Worm (Caenorhabditis elegans) whole organism, late embryonic: ENCODE data around the gene C30F2.2.

Experiments used
- C08G9.2 ChIP-seq: sonication (generic microtip); optimal IDR thresholded peaks from 2 replicates; lab custom pipeline; 2016; ENCODE audit warnings: mild to moderate bottlenecking, missing genetic modification characterization, moderate library complexity, missing compliant biosample characterization
- K02D7.2 ChIP-seq: sonication (generic microtip); optimal IDR thresholded peaks from 2 replicates; lab custom pipeline; 2017; ENCODE audit warnings: mild to moderate bottlenecking, missing genetic modification characterization, missing compliant biosample characterization
- K09A11.1 ChIP-seq: sonication (generic microtip); optimal IDR thresholded peaks from 2 replicates; lab custom pipeline; 2017; ENCODE audit warnings: antibody characterized with exemption, mild to moderate bottlenecking, missing genetic modification characterization, missing compliant biosample characterization; ENCODE audit not compliant: insufficient read depth
- T23F11.4 ChIP-seq: fragments of 200-800 bp; sonication (Bioruptor generic); optimal IDR thresholded peaks from 2 replicates; lab custom pipeline; 2018; ENCODE audit warnings: mild to moderate bottlenecking, missing genetic modification characterization, missing compliant biosample characterization
- ahr-1 ChIP-seq: sonication (generic microtip); optimal IDR thresholded peaks from 2 replicates; lab custom pipeline; 2016; ENCODE audit warnings: missing genetic modification characterization, missing compliant biosample characterization
- ama-1 ChIP-seq: fragments of 150-350 bp; optimal IDR thresholded peaks from 2 replicates; lab custom pipeline; 2014
- ceh-14 ChIP-seq: sonication (generic microtip); optimal IDR thresholded peaks from 2 replicates; lab custom pipeline; 2016; ENCODE audit warnings: missing genotype, missing genetic modification characterization, missing compliant biosample characterization
- ceh-2 ChIP-seq: sonication (generic microtip); optimal IDR thresholded peaks from 2 replicates; lab custom pipeline; 2016; ENCODE audit warnings: missing genotype, missing genetic modification characterization, missing compliant biosample characterization
- ceh-24 ChIP-seq: sonication (generic microtip); optimal IDR thresholded peaks from 2 replicates; lab custom pipeline; 2016; ENCODE audit warnings: mild to moderate bottlenecking, missing genetic modification characterization, missing compliant biosample characterization
- ceh-30 ChIP-seq: fragments of 150-350 bp; optimal IDR thresholded peaks from 2 replicates; lab custom pipeline; 2014; ENCODE audit warnings: missing biosample characterization, missing genetic modification characterization
- ceh-34 ChIP-seq: sonication (generic microtip); optimal IDR thresholded peaks from 2 replicates; lab custom pipeline; 2016; ENCODE audit warnings: mild to moderate bottlenecking, missing genetic modification characterization, missing compliant biosample characterization
- ceh-45 ChIP-seq: fragments of 200-800 bp; sonication (Bioruptor generic); IDR thresholded peaks from 2 replicates; pipeline ENCODE4 v1.3.6; 2022; ENCODE audit warnings: missing genetic modification reagents, missing genetic modification characterization, missing compliant biosample characterization
- ceh-48 ChIP-seq: sonication (generic microtip); optimal IDR thresholded peaks from 2 replicates; lab custom pipeline; 2016; ENCODE audit warnings: missing genetic modification characterization, inconsistent platforms, missing compliant biosample characterization
- ceh-6 ChIP-seq: fragments of 200-800 bp; sonication (Bioruptor generic); optimal IDR thresholded peaks from 2 replicates; lab custom pipeline; 2018; ENCODE audit warnings: mild to moderate bottlenecking, missing genetic modification characterization, missing compliant biosample characterization
- ceh-9 ChIP-seq: sonication (generic microtip); optimal IDR thresholded peaks from 2 replicates; lab custom pipeline; 2016; ENCODE audit warnings: mild to moderate bottlenecking, missing genetic modification characterization, inconsistent platforms, missing compliant biosample characterization
- che-1 ChIP-seq: sonication (generic microtip); optimal IDR thresholded peaks from 2 replicates; lab custom pipeline; 2016; ENCODE audit warnings: mild to moderate bottlenecking, missing genetic modification characterization, missing compliant biosample characterization
- dmd-4 ChIP-seq: sonication (generic microtip); optimal IDR thresholded peaks from 2 replicates; lab custom pipeline; 2016; ENCODE audit warnings: borderline replicate concordance, missing genetic modification characterization, missing compliant biosample characterization
- dve-1 ChIP-seq: sonication (generic microtip); optimal IDR thresholded peaks from 2 replicates; lab custom pipeline; 2017; ENCODE audit warnings: antibody characterized with exemption, mild to moderate bottlenecking, missing genetic modification characterization, missing compliant biosample characterization
- elt-2 ChIP-seq: sonication (generic microtip); optimal IDR thresholded peaks from 2 replicates; lab custom pipeline; 2016; ENCODE audit warnings: missing genetic modification reagents, missing genetic modification characterization, missing compliant biosample characterization
- elt-4 ChIP-seq: sonication (generic microtip); optimal IDR thresholded peaks from 2 replicates; lab custom pipeline; 2016; ENCODE audit warnings: missing genetic modification characterization, missing compliant biosample characterization
- ets-4 ChIP-seq: sonication (generic microtip); optimal IDR thresholded peaks from 2 replicates; lab custom pipeline; 2016; ENCODE audit warnings: missing genetic modification characterization, missing compliant biosample characterization
- eyg-1 ChIP-seq: sonication (generic microtip); optimal IDR thresholded peaks from 2 replicates; lab custom pipeline; 2016; ENCODE audit warnings: missing genotype, missing genetic modification characterization, missing compliant biosample characterization
- fkh-10 ChIP-seq: fragments of 150-350 bp; optimal IDR thresholded peaks from 2 replicates; lab custom pipeline; 2014; ENCODE audit warnings: missing biosample characterization, missing genetic modification reagents, missing genetic modification characterization
- fkh-6 ChIP-seq: sonication (generic microtip); optimal IDR thresholded peaks from 2 replicates; lab custom pipeline; 2016; ENCODE audit warnings: missing genetic modification characterization, missing compliant biosample characterization
- gmeb-2 ChIP-seq: sonication (generic microtip); optimal IDR thresholded peaks from 2 replicates; lab custom pipeline; 2016; ENCODE audit warnings: missing genetic modification characterization, inconsistent platforms, missing compliant biosample characterization
- hlh-13 ChIP-seq: fragments of 200-800 bp; sonication (Bioruptor generic); optimal IDR thresholded peaks from 2 replicates; lab custom pipeline; 2018; ENCODE audit warnings: mild to moderate bottlenecking, missing genetic modification characterization, missing compliant biosample characterization
- hlh-15 ChIP-seq: sonication (generic microtip); optimal IDR thresholded peaks from 2 replicates; lab custom pipeline; 2016; ENCODE audit warnings: missing genetic modification characterization, missing compliant biosample characterization
- hlh-30 ChIP-seq: sonication (generic microtip); optimal IDR thresholded peaks from 2 replicates; lab custom pipeline; 2017; ENCODE audit warnings: antibody characterized with exemption, missing genetic modification characterization, missing compliant biosample characterization; ENCODE audit not compliant: insufficient read depth
- hlh-6 ChIP-seq: sonication (generic microtip); optimal IDR thresholded peaks from 2 replicates; lab custom pipeline; 2016; ENCODE audit warnings: missing genotype, missing genetic modification characterization, missing compliant biosample characterization
- hlh-8 ChIP-seq: sonication (generic microtip); optimal IDR thresholded peaks from 2 replicates; lab custom pipeline; 2016; ENCODE audit warnings: missing genotype, missing genetic modification characterization, missing compliant biosample characterization
- lim-6 ChIP-seq: sonication (generic microtip); optimal IDR thresholded peaks from 2 replicates; lab custom pipeline; 2016; ENCODE audit warnings: missing genetic modification characterization, missing compliant biosample characterization
- lin-11 ChIP-seq: fragments of 200-800 bp; sonication (Bioruptor generic); optimal IDR thresholded peaks from 2 replicates; lab custom pipeline; 2018; ENCODE audit warnings: mild to moderate bottlenecking, missing genetic modification characterization, missing compliant biosample characterization
- madf-2 ChIP-seq: sonication (generic microtip); optimal IDR thresholded peaks from 2 replicates; lab custom pipeline; 2017; ENCODE audit warnings: missing genetic modification characterization, missing compliant biosample characterization
- mec-3 ChIP-seq: sonication (generic microtip); optimal IDR thresholded peaks from 2 replicates; lab custom pipeline; 2016; ENCODE audit warnings: borderline replicate concordance, missing genetic modification characterization, missing compliant biosample characterization
- nhr-11 ChIP-seq: fragments of 150-350 bp; optimal IDR thresholded peaks from 2 replicates; lab custom pipeline; 2014; ENCODE audit warnings: missing biosample characterization, missing genetic modification characterization
- odd-2 ChIP-seq: sonication (generic microtip); optimal IDR thresholded peaks from 2 replicates; lab custom pipeline; 2017; ENCODE audit warnings: antibody characterized with exemption, mild to moderate bottlenecking, missing genetic modification characterization, missing compliant biosample characterization
- pat-9 ChIP-seq: fragments of 200-800 bp; sonication (Bioruptor generic); optimal IDR thresholded peaks from 2 replicates; lab custom pipeline; 2018; ENCODE audit warnings: mild to moderate bottlenecking, missing genetic modification characterization, moderate library complexity, missing compliant biosample characterization
- pax-1 ChIP-seq: fragments of 150-350 bp; optimal IDR thresholded peaks from 2 replicates; lab custom pipeline; 2014; ENCODE audit warnings: missing biosample characterization, missing genetic modification characterization
- pha-2 ChIP-seq: sonication (generic microtip); optimal IDR thresholded peaks from 2 replicates; lab custom pipeline; 2017; ENCODE audit warnings: mild to moderate bottlenecking, missing genetic modification characterization, missing compliant biosample characterization
- pha-4 ChIP-seq: fragments of 150-350 bp; optimal IDR thresholded peaks from 2 replicates; lab custom pipeline; 2018; ENCODE audit warnings: missing biosample characterization, missing genetic modification reagents, missing genetic modification characterization
- pros-1 ChIP-seq: fragments of 150-350 bp; optimal IDR thresholded peaks from 2 replicates; lab custom pipeline; 2014; ENCODE audit warnings: missing biosample characterization, missing genetic modification reagents, missing genetic modification characterization
- ref-2 ChIP-seq: sonication (generic microtip); optimal IDR thresholded peaks from 2 replicates; lab custom pipeline; 2016; ENCODE audit warnings: missing genetic modification characterization, missing compliant biosample characterization
- rnt-1 ChIP-seq: sonication (generic microtip); optimal IDR thresholded peaks from 2 replicates; lab custom pipeline; 2016; ENCODE audit warnings: missing genetic modification characterization, missing compliant biosample characterization
- sox-2 ChIP-seq: fragments of 200-800 bp; sonication (Bioruptor generic); IDR thresholded peaks from 2 replicates; pipeline ENCODE4 v1.3.6; 2022; ENCODE audit warnings: missing genetic modification reagents, missing genetic modification characterization, missing compliant biosample characterization
- sox-4 ChIP-seq: sonication (generic microtip); optimal IDR thresholded peaks from 2 replicates; lab custom pipeline; 2017; ENCODE audit warnings: mild to moderate bottlenecking, missing genetic modification characterization, inconsistent platforms, missing compliant biosample characterization
- syd-9 ChIP-seq: sonication (generic microtip); optimal IDR thresholded peaks from 2 replicates; lab custom pipeline; 2016; ENCODE audit warnings: mild to moderate bottlenecking, missing genetic modification characterization, moderate library complexity, missing compliant biosample characterization
- tbx-2 ChIP-seq: sonication (generic microtip); optimal IDR thresholded peaks from 2 replicates; lab custom pipeline; 2016; ENCODE audit warnings: missing genetic modification characterization, missing compliant biosample characterization
- ttx-3 ChIP-seq: sonication (generic microtip); optimal IDR thresholded peaks from 2 replicates; lab custom pipeline; 2016; ENCODE audit warnings: missing genetic modification reagents, missing genetic modification characterization, missing compliant biosample characterization
- unc-3 ChIP-seq, 2 experiments: fragments of 200-800 bp in 1 of 2; sonication (Bioruptor generic) in 1 of 2; sonication (generic microtip) in 1 of 2; conservative IDR thresholded peaks in 1 of 2; optimal IDR thresholded peaks in 1 of 2; 2 replicates each; pipeline versions ENCODE4 v1.3.6 to Lab custom; 2016 to 2022; ENCODE audit warnings: missing compliant biosample characterization in 2 of 2, missing genetic modification characterization in 2 of 2, missing genetic modification reagents in 1 of 2
- unc-42 ChIP-seq: sonication (generic microtip); optimal IDR thresholded peaks from 2 replicates; lab custom pipeline; 2016; ENCODE audit warnings: missing genotype, missing genetic modification characterization, missing compliant biosample characterization
- unc-55 ChIP-seq: sonication (generic microtip); optimal IDR thresholded peaks from 2 replicates; lab custom pipeline; 2017; ENCODE audit warnings: missing biosample characterization, missing genetic modification reagents, missing genetic modification characterization
- zip-5 ChIP-seq: sonication (generic microtip); optimal IDR thresholded peaks from 2 replicates; lab custom pipeline; 2016; ENCODE audit warnings: missing genetic modification characterization, missing compliant biosample characterization
- ztf-16 ChIP-seq: sonication (generic microtip); optimal IDR thresholded peaks from 2 replicates; lab custom pipeline; 2017; ENCODE audit warnings: missing genetic modification characterization, missing compliant biosample characterization

The C30F2.2 gene

DNA sequence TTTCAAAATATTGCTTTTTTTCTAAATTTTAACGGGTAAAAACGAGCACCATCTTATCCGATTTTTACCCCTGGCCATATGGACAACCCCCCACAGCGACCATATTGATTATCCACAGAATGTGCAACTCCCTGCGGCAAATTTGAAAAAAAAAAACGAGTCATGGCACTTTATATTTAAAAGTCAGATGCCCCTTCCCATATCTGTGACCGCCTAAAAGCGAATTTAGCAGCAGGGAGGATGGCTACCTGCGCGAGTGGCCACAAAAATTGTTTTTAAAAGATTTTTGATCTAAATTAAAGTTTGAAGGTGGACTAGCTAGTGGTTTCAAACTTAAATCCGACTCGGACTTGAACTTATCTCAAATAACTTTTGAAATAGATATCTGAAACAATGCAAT, 28.6 kb downstream of the C30F2.2 start:
- TF ChIP-seq tbx-2 (tag; lab: Kevin White, UChicago) (peak; percentile 78), pax-1 (tag; lab: Kevin White, UChicago) (peak; percentile 59), che-1 (tag; lab: Kevin White, UChicago) (no peak), fkh-6 (tag; lab: Kevin White, UChicago) (no peak), sox-4 (no peak), ceh-48 (tag; lab: Kevin White, UChicago) (peak; percentile 48), hlh-8 (tag; lab: Kevin White, UChicago) (peak; percentile 63), K09A11.1 (peak; percentile 53), ceh-24 (no peak), T23F11.4 (GFP tag; lab: Kevin White, UChicago) (no peak), unc-42 (tag; lab: Kevin White, UChicago) (peak; percentile 89), ceh-2 (peak; percentile 17), pros-1 (tag; lab: Kevin White, UChicago) (peak; percentile 35), zip-5 (tag; lab: Kevin White, UChicago) (no peak), rnt-1 (tag; lab: Kevin White, UChicago) (peak; percentile 87), pha-2 (tag; lab: Kevin White, UChicago) (no peak), madf-2 (tag; lab: Kevin White, UChicago) (no peak), ama-1 (lab: Kevin White, UChicago) (no peak), unc-55 (GFP tag; lab: Kevin White, UChicago) (no peak), ceh-14 (tag; lab: Kevin White, UChicago) (peak; percentile 6), C08G9.2 (tag; lab: Kevin White, UChicago) (no peak), hlh-15 (tag; lab: Kevin White, UChicago) (no peak), gmeb-2 (tag; lab: Kevin White, UChicago) (no peak), ceh-9 (tag; lab: Kevin White, UChicago) (no peak), sox-2 (GFP tag; lab: Robert Waterston, UW) (peak; percentile 4; the same call in 1 of the 2 replicates), ceh-34 (peak; percentile 56), K02D7.2 (tag; lab: Kevin White, UChicago) (no peak), lim-6 (tag; lab: Kevin White, UChicago) (no peak), ets-4 (tag; lab: Kevin White, UChicago) (peak; percentile 64), pha-4 (tag; lab: Kevin White, UChicago) (no peak), hlh-6 (tag; lab: Kevin White, UChicago) (peak; percentile 4), hlh-13 (GFP tag; lab: Kevin White, UChicago) (no peak), dve-1 (tag; lab: Kevin White, UChicago) (peak; percentile 87), elt-2 (peak; percentile 40), unc-3 (GFP tag; conservative IDR thresholded peaks at IDR 0.05; lab: Robert Waterston, UW) (peak; percentile 37; the same call in 1 of the 2 replicates), unc-3 (tag; optimal IDR thresholded peaks at IDR 0.05; lab: Kevin White, UChicago) (peak; percentile 8), dmd-4 (no peak), ttx-3 (tag; lab: Kevin White, UChicago) (no peak), pat-9 (tag; lab: Kevin White, UChicago) (no peak), fkh-10 (GFP tag; lab: Kevin White, UChicago) (peak; percentile 35), mec-3 (tag; lab: Kevin White, UChicago) (no peak), eyg-1 (no peak), ceh-6 (GFP tag; lab: Kevin White, UChicago) (no peak), ahr-1 (tag; lab: Kevin White, UChicago) (no peak), elt-4 (tag; lab: Kevin White, UChicago) (no peak), nhr-11 (tag; lab: Kevin White, UChicago) (no peak), ztf-16 (peak; percentile 58), ceh-30 (tag; lab: Kevin White, UChicago) (peak; percentile 71), lin-11 (tag; lab: Kevin White, UChicago) (no peak), syd-9 (tag; lab: Kevin White, UChicago) (peak; percentile 71), odd-2 (tag; lab: Kevin White, UChicago) (no peak), ref-2 (tag; lab: Kevin White, UChicago) (peak; percentile 81), hlh-30 (tag; lab: Kevin White, UChicago) (peak; percentile 33), ceh-45 (GFP tag; lab: Robert Waterston, UW) (no peak)
